Fruit fly (Drosophila melanogaster) whole organism, pupa: ENCODE results near the gene Gclm.

Source experiments
- CG10348 ChIP-seq: fragments of 200-800 bp; sonication (Bioruptor generic); IDR thresholded peaks from 2 replicates; pipeline ENCODE4 v1.3.6; 2022; ENCODE audit warnings: missing biosample characterization, missing genetic modification characterization
- CG12605 ChIP-seq: fragments of 200-800 bp; sonication (Bioruptor generic); IDR thresholded peaks from 2 replicates; pipeline ENCODE4 v1.3.6; 2022; ENCODE audit warnings: missing biosample characterization, missing genetic modification characterization
- CG13204 ChIP-seq: fragments of 200-800 bp; sonication (Bioruptor generic); optimal IDR thresholded peaks from 2 replicates; lab custom pipeline; 2018; ENCODE audit warnings: missing biosample characterization, mild to moderate bottlenecking, missing genetic modification characterization, moderate library complexity
- CG14655 ChIP-seq: fragments of 200-800 bp; sonication (Bioruptor generic); optimal IDR thresholded peaks from 3 replicates; lab custom pipeline; 2017; ENCODE audit warnings: mild to moderate bottlenecking, missing biosample characterization, missing genetic modification reagents, missing genetic modification characterization
- CG15710 ChIP-seq: fragments of 200-800 bp; sonication (Bioruptor generic); optimal IDR thresholded peaks from 2 replicates; lab custom pipeline; 2018; ENCODE audit warnings: missing biosample characterization, mild to moderate bottlenecking, missing genetic modification characterization, moderate library complexity
- CG17806 ChIP-seq: fragments of 200-800 bp; sonication (Bioruptor generic); optimal IDR thresholded peaks from 2 replicates; lab custom pipeline; 2018; ENCODE audit warnings: missing biosample characterization, mild to moderate bottlenecking, missing genetic modification characterization, moderate library complexity
- CG32121 ChIP-seq: fragments of 200-800 bp; sonication (Bioruptor generic); IDR thresholded peaks from 2 replicates; pipeline ENCODE4 v1.3.6; 2022; ENCODE audit warnings: missing biosample characterization, missing genetic modification characterization
- CG34367 ChIP-seq: fragments of 200-800 bp; sonication (Bioruptor generic); optimal IDR thresholded peaks from 2 replicates; lab custom pipeline; 2018; ENCODE audit warnings: missing biosample characterization, mild to moderate bottlenecking, missing genetic modification characterization
- CG4496 ChIP-seq: fragments of 200-800 bp; sonication (Bioruptor generic); IDR thresholded peaks from 3 replicates; pipeline ENCODE4 v1.3.6; 2022; ENCODE audit warnings: missing biosample characterization, missing genetic modification characterization
- CG8159 ChIP-seq: fragments of 200-800 bp; sonication (Bioruptor generic); optimal IDR thresholded peaks from 3 replicates; lab custom pipeline; 2018; ENCODE audit warnings: missing biosample characterization, mild to moderate bottlenecking, missing genetic modification characterization, moderate library complexity
- CG8301 ChIP-seq: fragments of 200-800 bp; sonication (Bioruptor generic); optimal IDR thresholded peaks from 2 replicates; lab custom pipeline; 2018; ENCODE audit warnings: missing biosample characterization, mild to moderate bottlenecking, missing genetic modification characterization
- CG9948 ChIP-seq: fragments of 200-800 bp; sonication (Bioruptor generic); optimal IDR thresholded peaks from 2 replicates; lab custom pipeline; 2018; ENCODE audit warnings: missing biosample characterization, mild to moderate bottlenecking, missing genetic modification characterization, moderate library complexity
- D1 ChIP-seq: fragments of 200-800 bp; sonication (Bioruptor generic); optimal IDR thresholded peaks from 2 replicates; lab custom pipeline; 2018; ENCODE audit warnings: missing biosample characterization, mild to moderate bottlenecking, missing genetic modification characterization, moderate library complexity
- EcR ChIP-seq: fragments of 200-800 bp; sonication (Bioruptor generic); optimal IDR thresholded peaks from 3 replicates; lab custom pipeline; 2019; ENCODE audit warnings: missing biosample characterization, missing genetic modification characterization, mild to moderate bottlenecking, moderate library complexity, missing genetic modification reagents
- Ets98B ChIP-seq: fragments of 200-800 bp; sonication (Bioruptor generic); IDR thresholded peaks from 2 replicates; pipeline ENCODE4 v1.3.6; 2022; ENCODE audit warnings: missing biosample characterization, missing genetic modification characterization
- Pif1A ChIP-seq: fragments of 200-800 bp; sonication (Bioruptor generic); optimal IDR thresholded peaks from 3 replicates; lab custom pipeline; 2016; ENCODE audit warnings: missing biosample characterization, missing genetic modification characterization
- Pif1B ChIP-seq: fragments of 200-800 bp; sonication (Bioruptor generic); optimal IDR thresholded peaks from 3 replicates; lab custom pipeline; 2016; ENCODE audit warnings: missing biosample characterization, missing genetic modification characterization
- Snoo ChIP-seq: fragments of 200-800 bp; sonication (Bioruptor generic); optimal IDR thresholded peaks from 3 replicates; lab custom pipeline; 2017; ENCODE audit warnings: missing biosample characterization, mild to moderate bottlenecking, missing genetic modification characterization, inconsistent platforms
- fd96Ca ChIP-seq: fragments of 200-800 bp; sonication (Bioruptor generic); IDR thresholded peaks from 3 replicates; pipeline ENCODE4 v1.3.6; 2022; ENCODE audit warnings: missing biosample characterization, missing genetic modification characterization
- gl ChIP-seq: fragments of 200-800 bp; sonication (Bioruptor generic); optimal IDR thresholded peaks from 2 replicates; lab custom pipeline; 2018; ENCODE audit warnings: missing biosample characterization, mild to moderate bottlenecking, missing genetic modification characterization
- rn ChIP-seq: fragments of 200-800 bp; sonication (Bioruptor generic); IDR thresholded peaks from 2 replicates; pipeline ENCODE4 v1.3.6; 2022; ENCODE audit warnings: missing biosample characterization, missing genetic modification characterization

Gclm gene

dm6 chr3R:22719607-22719949, 33.3 kb upstream of the Gclm start:
- TF ChIP-seq Pif1A (GFP tag; lab: Kevin White, UChicago) (no peak), Ets98B (GFP tag; lab: Robert Waterston, UW) (no peak), gl (tag; lab: Kevin White, UChicago) (no peak), Pif1B (GFP tag; lab: Kevin White, UChicago) (no peak), CG8159 (no peak), CG9948 (tag; lab: Kevin White, UChicago) (no peak), Snoo (no peak), fd96Ca (GFP tag; lab: Robert Waterston, UW) (no peak), CG17806 (tag; lab: Kevin White, UChicago) (no peak), D1 (tag; lab: Kevin White, UChicago) (no peak), CG32121 (no peak), CG12605 (GFP tag; lab: Robert Waterston, UW) (no peak), CG14655 (GFP tag; lab: Kevin White, UChicago) (no peak), CG4496 (GFP tag; lab: Robert Waterston, UW) (no peak)

DNA sequence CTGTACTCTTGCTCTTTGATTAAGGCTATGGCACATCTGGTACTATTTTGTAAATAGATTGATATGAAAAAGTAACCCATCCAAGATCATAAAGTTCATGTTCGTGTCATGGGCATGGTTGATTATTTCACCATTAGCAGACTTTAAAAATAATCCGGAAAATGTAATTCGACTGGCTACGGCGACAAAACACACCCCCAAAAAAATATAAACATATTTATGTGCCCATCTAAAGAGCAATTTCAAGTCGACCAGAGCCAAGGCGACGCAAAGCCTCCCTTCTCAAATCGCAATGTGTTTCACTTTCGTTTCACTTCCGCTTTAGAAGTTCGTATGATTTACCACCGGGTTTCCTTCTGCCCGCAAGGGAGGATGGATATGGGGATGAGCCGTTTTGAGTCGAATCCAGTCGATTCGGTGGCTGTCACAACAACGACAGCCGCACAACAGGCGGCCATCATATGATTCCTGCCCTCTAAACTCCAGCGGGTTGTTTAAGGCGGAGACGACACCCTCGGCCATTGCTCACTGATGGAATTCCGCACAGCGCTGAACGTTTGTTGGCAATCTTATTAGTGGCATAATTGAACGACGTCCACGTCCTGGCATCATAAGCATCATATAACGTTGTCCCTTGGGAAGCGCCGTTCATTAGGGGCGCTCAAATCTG, 32.8 kb upstream of the Gclm start:
- TF ChIP-seq CG12605 (GFP tag; lab: Robert Waterston, UW): no peak
- TF ChIP-seq, all 21 proteins: peak for 0

DNA sequence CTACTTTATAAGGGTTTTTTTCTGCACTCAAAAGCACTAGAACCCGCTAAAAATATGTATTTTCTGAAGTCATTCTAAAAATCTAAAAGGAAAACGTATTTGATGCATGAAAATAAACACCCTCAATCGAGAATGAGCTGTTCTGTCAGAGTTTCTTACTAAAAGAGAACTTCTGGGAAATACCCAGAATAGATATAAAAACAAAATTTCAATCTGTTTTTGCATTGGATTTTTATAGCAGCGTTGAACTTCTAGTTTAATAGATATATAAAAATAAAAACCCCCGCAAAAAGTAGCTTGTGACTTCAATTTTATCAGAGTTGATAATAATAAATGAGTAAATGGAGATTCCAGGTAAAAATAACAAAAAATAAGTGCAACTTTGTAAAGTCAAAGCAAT, 32.1 kb upstream of the Gclm start:
- TF ChIP-seq Pif1B (GFP tag; lab: Kevin White, UChicago) (no peak), CG12605 (GFP tag; lab: Robert Waterston, UW) (no peak), rn (GFP tag; lab: Robert Waterston, UW) (no peak), fd96Ca (GFP tag; lab: Robert Waterston, UW) (no peak), CG8301 (no peak), EcR (GFP tag; lab: Kevin White, UChicago) (no peak), Pif1A (GFP tag; lab: Kevin White, UChicago) (no peak), D1 (tag; lab: Kevin White, UChicago) (no peak), CG13204 (no peak), CG9948 (tag; lab: Kevin White, UChicago) (no peak), CG14655 (GFP tag; lab: Kevin White, UChicago) (no peak), gl (tag; lab: Kevin White, UChicago) (no peak), CG15710 (tag; lab: Kevin White, UChicago) (no peak), CG17806 (tag; lab: Kevin White, UChicago) (no peak), Ets98B (GFP tag; lab: Robert Waterston, UW) (no peak), CG34367 (no peak), CG32121 (no peak), CG4496 (GFP tag; lab: Robert Waterston, UW) (no peak)

dm6 chr3R:22717863-22718262, 31.6 kb upstream of the Gclm start:
- TF ChIP-seq Pif1B (GFP tag; lab: Kevin White, UChicago) (no peak), Pif1A (GFP tag; lab: Kevin White, UChicago) (no peak), gl (tag; lab: Kevin White, UChicago) (no peak), CG8159 (no peak), CG4496 (GFP tag; lab: Robert Waterston, UW) (no peak), fd96Ca (GFP tag; lab: Robert Waterston, UW) (no peak)
- TF ChIP-seq, all 21 proteins: peak for 0

DNA sequence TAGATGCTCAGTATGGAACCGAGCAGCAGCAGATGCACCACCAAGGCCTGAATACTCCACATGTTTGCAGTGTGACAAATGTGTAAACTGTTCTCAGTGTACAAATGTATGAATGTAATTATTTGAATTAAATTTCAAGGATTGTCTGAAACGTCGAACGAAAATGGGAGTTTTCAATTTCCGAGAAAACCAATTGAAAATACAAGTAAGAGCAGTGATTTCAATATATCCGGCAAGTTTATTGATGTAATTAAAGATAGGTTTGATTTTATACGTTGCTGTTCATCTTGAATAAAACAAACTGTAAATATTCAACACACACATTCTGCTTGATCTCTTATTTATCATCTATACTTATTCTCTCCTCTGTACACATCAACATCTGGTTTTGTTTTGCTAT, 24.4 kb upstream of the Gclm start, which contains the start of gene CG4907:
Gene CG4907, minus strand, starts transcription at position 101 of the 400 bp plus-strand sequence.
- TF ChIP-seq CG32121 (no peak), fd96Ca (GFP tag; lab: Robert Waterston, UW) (no peak), D1 (tag; lab: Kevin White, UChicago) (no peak), CG14655 (GFP tag; lab: Kevin White, UChicago) (no peak), CG10348 (GFP tag; lab: Robert Waterston, UW) (no peak), CG13204 (no peak), CG9948 (tag; lab: Kevin White, UChicago) (no peak), Snoo (no peak)
- TF ChIP-seq, all 21 proteins: peak for 0

DNA sequence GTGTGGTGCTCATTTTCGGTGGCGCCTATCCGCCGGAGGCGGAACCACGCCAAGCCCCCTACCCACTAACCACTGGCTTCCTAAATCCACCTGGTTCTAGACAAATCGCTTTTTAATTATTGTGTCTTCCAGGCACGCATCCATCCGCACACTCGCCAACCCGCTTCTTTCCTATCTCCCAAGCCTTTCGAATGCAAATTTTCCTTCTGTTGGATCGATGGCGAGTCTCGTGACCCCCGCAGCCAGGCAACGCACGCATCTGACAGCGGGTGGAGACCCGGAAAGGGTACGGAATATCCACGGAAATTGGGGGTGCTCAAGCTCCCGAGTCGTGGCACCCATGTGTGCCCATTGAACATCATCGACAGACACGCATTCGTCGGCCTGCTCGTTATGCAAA, 20.9 kb upstream of the Gclm start, which contains the start of gene CG13842:
Gene CG13842, minus strand, starts transcription at position 101 of the 400 bp plus-strand sequence.
- no peak for TF ChIP-seq CG8159
- TF ChIP-seq Pif1A (GFP tag; lab: Kevin White, UChicago): no peak
- TF ChIP-seq Pif1B (GFP tag; lab: Kevin White, UChicago): no peak
- TF ChIP-seq CG13204: no peak
- no peak for TF ChIP-seq CG34367

DNA sequence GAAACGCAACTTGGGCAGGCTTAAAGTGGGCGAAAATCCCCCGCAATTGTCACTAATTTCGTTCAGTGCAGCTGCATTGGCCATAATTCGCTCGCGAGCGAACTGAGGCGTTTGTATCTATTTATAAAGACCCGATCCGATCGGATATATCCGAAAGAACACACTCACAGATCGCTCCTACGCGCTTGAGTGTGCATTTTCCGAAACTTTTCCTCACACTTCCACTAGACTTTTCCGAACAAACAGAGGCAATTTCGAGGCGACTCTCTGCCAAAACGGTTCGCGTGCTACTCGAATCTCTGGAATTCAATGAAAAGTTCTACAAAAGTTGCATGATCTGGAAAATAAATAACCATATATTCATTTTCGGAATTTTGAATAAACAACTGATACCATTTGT, 15.5 kb upstream of the Gclm start, which contains the start of the genes CG6972 and CCAP:
Gene CG6972, plus strand, starts transcription at position 215 of the 400 bp plus-strand sequence.
Gene CCAP, minus strand, starts transcription at position 292 of the 400 bp plus-strand sequence.
- TF ChIP-seq Pif1B (GFP tag; lab: Kevin White, UChicago) (no peak), CG32121 (0 out of 2 replicates have a peak, but pooled peaks have one; percentile 28), Pif1A (GFP tag; lab: Kevin White, UChicago) (no peak)
